Worm (Caenorhabditis elegans) whole organism, L3 larva: ENCODE results near the gene C08F8.15.
"Not testable (repeated sequence)": the region's sequence is repeated elsewhere in the genome, so short reads cannot be mapped to it uniquely, and the experiment has no call there.

Experiments
- ZK546.5 ChIP-seq: sonication (generic microtip); optimal IDR thresholded peaks from 2 replicates; lab custom pipeline; 2017; ENCODE audit warnings: missing biosample characterization, missing genetic modification characterization
- ceh-16 ChIP-seq: sonication (generic microtip); optimal IDR thresholded peaks from 2 replicates; lab custom pipeline; 2017; ENCODE audit warnings: missing biosample characterization, missing genetic modification characterization
- ceh-9 ChIP-seq: sonication (generic microtip); optimal IDR thresholded peaks from 2 replicates; lab custom pipeline; 2018; ENCODE audit warnings: missing biosample characterization, missing genetic modification characterization
- elt-3 ChIP-seq, 3 experiments: fragments of 150-350 bp in 1 of 3; sonication (generic microtip) in 2 of 3; optimal IDR thresholded peaks; 2 replicates in 2 of 3; 4 replicates in 1 of 3; lab custom pipeline; 2014 to 2017; ENCODE audit warnings: missing biosample characterization in 3 of 3, missing genetic modification characterization in 3 of 3
- fkh-10 ChIP-seq: sonication (generic microtip); optimal IDR thresholded peaks from 2 replicates; lab custom pipeline; 2017; ENCODE audit warnings: missing biosample characterization, missing genetic modification reagents, missing genetic modification characterization
- lin-15B ChIP-seq: fragments of 150-350 bp; optimal IDR thresholded peaks from 2 replicates; lab custom pipeline; 2014; ENCODE audit warnings: missing biosample characterization, missing genetic modification characterization
- mdl-1 ChIP-seq: fragments of 150-350 bp; optimal IDR thresholded peaks from 2 replicates; lab custom pipeline; 2014; ENCODE audit warnings: missing biosample characterization, missing genetic modification characterization
- nfya-1 ChIP-seq: sonication (generic microtip); optimal IDR thresholded peaks from 2 replicates; lab custom pipeline; 2017; ENCODE audit warnings: missing genetic modification characterization, mild to moderate bottlenecking, missing compliant biosample characterization, antibody characterized with exemption, moderate library complexity; ENCODE audit not compliant: insufficient read depth
- nhr-237 ChIP-seq: fragments of 150-350 bp; optimal IDR thresholded peaks from 2 replicates; lab custom pipeline; 2014; ENCODE audit warnings: missing biosample characterization, missing genetic modification characterization
- nhr-25 ChIP-seq: sonication (generic microtip); optimal IDR thresholded peaks from 2 replicates; lab custom pipeline; 2017; ENCODE audit warnings: missing biosample characterization, missing genetic modification characterization
- nhr-76 ChIP-seq: fragments of 150-350 bp; sonication (generic microtip); optimal IDR thresholded peaks from 5 replicates; lab custom pipeline; 2014; ENCODE audit warnings: missing biosample characterization, missing genetic modification characterization
- skn-1 ChIP-seq: fragments of 150-350 bp; optimal IDR thresholded peaks from 2 replicates; lab custom pipeline; 2014; ENCODE audit warnings: missing biosample characterization, missing genetic modification characterization
- snpc-4 ChIP-seq: fragments of 150-350 bp; optimal IDR thresholded peaks from 2 replicates; lab custom pipeline; 2014; ENCODE audit warnings: missing biosample characterization, missing genetic modification characterization
- ztf-11 ChIP-seq: fragments of 150-350 bp; optimal IDR thresholded peaks from 2 replicates; lab custom pipeline; 2014; ENCODE audit warnings: missing biosample characterization, missing genetic modification characterization

ce11 chrIV:11154425-11155114 is 6.0 kb downstream of the C08F8.15 start, which contains the start of gene C08F8.3:
- TF ChIP-seq ceh-9; ztf-11; fkh-10; nhr-76 (tag; lab: Kevin White, UChicago); mdl-1; ceh-16 (tag; lab: Kevin White, UChicago); ZK546.5; lin-15B (tag; lab: Kevin White, UChicago); snpc-4 (tag; lab: Kevin White, UChicago); nhr-25 (tag; lab: Kevin White, UChicago); nhr-237 (tag; lab: Kevin White, UChicago); skn-1 (tag; lab: Kevin White, UChicago); elt-3 (tag; optimal IDR thresholded peaks at IDR 0.05; lab: Kevin White, UChicago): not testable (repeated sequence)
- TF ChIP-seq nfya-1 (tag; lab: Kevin White, UChicago): peak; percentile 67
